Worm (Caenorhabditis elegans): Measurements from ENCODE around the gene psmd-9.

DNA sequence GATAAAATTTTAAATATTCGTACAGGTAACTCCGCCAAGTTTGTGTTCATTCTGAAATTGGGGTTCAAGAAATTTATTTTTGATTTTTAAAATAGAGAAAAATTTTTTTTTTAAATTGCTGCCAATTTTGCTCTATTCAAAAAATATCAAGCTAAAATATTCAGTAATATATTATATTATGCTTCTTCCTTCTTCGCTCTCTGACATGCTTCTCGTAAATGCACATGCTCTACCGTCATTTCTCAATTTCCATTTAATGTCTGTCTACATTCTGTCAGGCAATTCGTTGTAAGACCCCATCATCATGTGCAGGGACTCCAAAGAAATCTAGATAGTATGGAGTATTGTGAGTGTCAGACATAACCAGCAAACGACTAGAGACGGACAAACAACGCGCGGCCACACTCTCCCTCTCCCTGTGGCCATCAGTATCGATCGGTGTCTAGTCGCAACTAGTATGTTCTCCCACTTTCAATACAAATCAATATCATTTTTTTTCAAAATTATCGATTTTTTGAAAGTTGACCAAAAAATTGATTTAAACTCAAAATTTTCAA, 49.4 kb downstream of the psmd-9 start, which contains the start of the genes malt-1 and ceh-38:
- TF ChIP-seq tab-1 (GFP tag; IDR thresholded peaks at IDR 0.05) (no peak), klf-2 (GFP tag; conservative IDR thresholded peaks at IDR 0.05) (no peak), T22C8.4 (GFP tag; IDR thresholded peaks at IDR 0.05) (peak; percentile 100), flt-1 (GFP tag; IDR thresholded peaks at IDR 0.05) (peak; percentile 70; the same call in 1 of the 2 replicates), ztf-29 (GFP tag; IDR thresholded peaks at IDR 0.05) (no peak), med-1 (GFP tag; optimal IDR thresholded peaks at IDR 0.05; ENCODE audit: insufficient read depth) (no peak), ref-1 (GFP tag; conservative IDR thresholded peaks at IDR 0.05) (no peak), cog-1 (tag; optimal IDR thresholded peaks at IDR 0.05) (peak; percentile 91), ztf-23 (GFP tag; IDR thresholded peaks at IDR 0.05) (no peak)
